Worm (Caenorhabditis elegans) whole organism, L4 larva: ENCODE measurements around the gene ceh-43.
A peak's percentile ranks its signal among the peaks of the same experiment; 100 is the strongest.

Experiments used
- F44E2.7 ChIP-seq: fragments of 200-800 bp; sonication (Bioruptor generic); IDR thresholded peaks from 2 replicates; pipeline ENCODE4 v2.1.2; 2022; ENCODE audit warnings: missing genetic modification characterization, missing compliant biosample characterization
- F49E8.2 ChIP-seq: sonication (generic microtip); optimal IDR thresholded peaks from 2 replicates; lab custom pipeline; 2016; ENCODE audit warnings: missing compliant biosample characterization, mild to moderate bottlenecking, missing genetic modification characterization, borderline replicate concordance
- Y5F2A.4 ChIP-seq: fragments of 200-800 bp; sonication (Bioruptor generic); optimal IDR thresholded peaks from 2 replicates; lab custom pipeline; 2018; ENCODE audit warnings: mild to moderate bottlenecking, missing genetic modification characterization, missing compliant biosample characterization
- aly-2 ChIP-seq: sonication (generic microtip); optimal IDR thresholded peaks from 2 replicates; lab custom pipeline; 2018; ENCODE audit warnings: missing biosample characterization, missing genetic modification characterization
- arid-1 ChIP-seq: fragments of 200-800 bp; sonication (Bioruptor generic); conservative IDR thresholded peaks from 2 replicates; pipeline ENCODE4 v1.3.6; 2022; ENCODE audit warnings: missing genetic modification reagents, missing genetic modification characterization, missing compliant biosample characterization
- ceh-20 ChIP-seq: fragments of 200-800 bp; sonication (Bioruptor generic); IDR thresholded peaks from 2 replicates; pipeline ENCODE4 v1.3.6; 2022; ENCODE audit warnings: missing genetic modification reagents, missing genetic modification characterization, missing compliant biosample characterization
- ceh-28 ChIP-seq: fragments of 150-350 bp; optimal IDR thresholded peaks from 2 replicates; lab custom pipeline; 2014; ENCODE audit warnings: missing biosample characterization, missing genetic modification reagents, missing genetic modification characterization
- ceh-82 ChIP-seq: sonication (generic microtip); optimal IDR thresholded peaks from 2 replicates; lab custom pipeline; 2017; ENCODE audit warnings: missing biosample characterization, missing genetic modification characterization
- ctbp-1 ChIP-seq: fragments of 200-800 bp; sonication (Bioruptor generic); IDR thresholded peaks from 2 replicates; pipeline ENCODE4 v1.3.6; 2022; ENCODE audit warnings: missing genetic modification reagents, missing genetic modification characterization, missing compliant biosample characterization
- daf-12 ChIP-seq: fragments of 150-350 bp; optimal IDR thresholded peaks from 2 replicates; lab custom pipeline; 2014; ENCODE audit warnings: missing biosample characterization, missing genetic modification reagents, missing genetic modification characterization
- daf-8 ChIP-seq: fragments of 200-800 bp; sonication (Bioruptor generic); IDR thresholded peaks from 2 replicates; pipeline ENCODE4 v1.3.6; 2022; ENCODE audit warnings: missing genetic modification characterization, missing compliant biosample characterization
- dmd-6 ChIP-seq: fragments of 200-800 bp; sonication (Bioruptor generic); IDR thresholded peaks from 2 replicates; pipeline ENCODE4 v1.3.6; 2022; ENCODE audit warnings: missing genetic modification reagents, missing genetic modification characterization, missing compliant biosample characterization
- dmd-8 ChIP-seq: fragments of 200-800 bp; sonication (Bioruptor generic); IDR thresholded peaks from 2 replicates; pipeline ENCODE4 v1.3.6; 2022; ENCODE audit warnings: missing genetic modification characterization, missing compliant biosample characterization
- dpl-1 ChIP-seq: fragments of 150-350 bp; optimal IDR thresholded peaks from 2 replicates; lab custom pipeline; 2014; ENCODE audit warnings: missing biosample characterization, missing genetic modification reagents, missing genetic modification characterization
- dve-1 ChIP-seq: sonication (generic microtip); optimal IDR thresholded peaks from 2 replicates; lab custom pipeline; 2017; ENCODE audit warnings: antibody characterized with exemption, mild to moderate bottlenecking, missing genetic modification characterization, missing compliant biosample characterization; ENCODE audit not compliant: insufficient read depth
- hif-1 ChIP-seq, 2 experiments: sonication (generic microtip); optimal IDR thresholded peaks; 2 replicates each; lab custom pipeline; 2016 to 2017; ENCODE audit warnings: missing compliant biosample characterization in 2 of 2, missing genetic modification characterization in 2 of 2, missing genetic modification reagents in 2 of 2, missing genotype in 2 of 2, mild to moderate bottlenecking in 1 of 2
- hlh-11 ChIP-seq: fragments of 200-800 bp; sonication (Bioruptor generic); optimal IDR thresholded peaks from 2 replicates; lab custom pipeline; 2018; ENCODE audit warnings: mild to moderate bottlenecking, missing genetic modification characterization, missing compliant biosample characterization
- jun-1 ChIP-seq: fragments of 150-350 bp; optimal IDR thresholded peaks from 2 replicates; lab custom pipeline; 2014; ENCODE audit warnings: missing biosample characterization, missing genetic modification reagents, missing genetic modification characterization
- lim-7 ChIP-seq: fragments of 200-800 bp; sonication (Bioruptor generic); IDR thresholded peaks from 2 replicates; pipeline ENCODE4 v1.3.6; 2022; ENCODE audit warnings: missing genetic modification characterization, missing compliant biosample characterization
- lin-13 ChIP-seq: fragments of 150-350 bp; optimal IDR thresholded peaks from 2 replicates; lab custom pipeline; 2014; ENCODE audit warnings: missing biosample characterization, missing genetic modification reagents, missing genetic modification characterization
- lin-38 ChIP-seq: fragments of 200-800 bp; sonication (Bioruptor generic); IDR thresholded peaks from 2 replicates; pipeline ENCODE4 v1.3.6; 2022; ENCODE audit warnings: missing genetic modification reagents, missing genetic modification characterization, missing compliant biosample characterization
- lsy-2 ChIP-seq, 2 experiments: fragments of 150-350 bp in 1 of 2; sonication (generic microtip) in 1 of 2; optimal IDR thresholded peaks; 2 replicates each; lab custom pipeline; 2014 to 2017; ENCODE audit warnings: missing biosample characterization in 2 of 2, missing genetic modification characterization in 2 of 2
- mep-1 ChIP-seq: fragments of 150-350 bp; sonication (generic microtip); optimal IDR thresholded peaks from 3 replicates; lab custom pipeline; 2014; ENCODE audit warnings: missing biosample characterization, missing genetic modification characterization
- mes-2 ChIP-seq: sonication (generic microtip); optimal IDR thresholded peaks from 2 replicates; lab custom pipeline; 2016; ENCODE audit warnings: missing genotype, mild to moderate bottlenecking, missing genetic modification characterization, missing compliant biosample characterization; ENCODE audit not compliant: poor library complexity, severe bottlenecking
- mxl-3 ChIP-seq: fragments of 200-800 bp; sonication (Bioruptor generic); optimal IDR thresholded peaks from 2 replicates; lab custom pipeline; 2018; ENCODE audit warnings: mild to moderate bottlenecking, missing genetic modification characterization, missing compliant biosample characterization
- nhr-10 ChIP-seq: fragments of 150-350 bp; optimal IDR thresholded peaks from 2 replicates; lab custom pipeline; 2014; ENCODE audit warnings: missing biosample characterization, missing genetic modification characterization
- nhr-102 ChIP-seq: sonication (generic microtip); optimal IDR thresholded peaks from 2 replicates; lab custom pipeline; 2016; ENCODE audit warnings: mild to moderate bottlenecking, missing genetic modification characterization, moderate library complexity, missing compliant biosample characterization
- nhr-111 ChIP-seq: fragments of 200-800 bp; sonication (Bioruptor generic); optimal IDR thresholded peaks from 2 replicates; lab custom pipeline; 2018; ENCODE audit warnings: mild to moderate bottlenecking, missing genetic modification characterization, missing compliant biosample characterization
- nhr-6 ChIP-seq: fragments of 150-350 bp; optimal IDR thresholded peaks from 2 replicates; lab custom pipeline; 2014; ENCODE audit warnings: missing biosample characterization, missing genetic modification characterization
- nhr-77 ChIP-seq: fragments of 150-350 bp; optimal IDR thresholded peaks from 2 replicates; lab custom pipeline; 2014; ENCODE audit warnings: missing biosample characterization, missing genetic modification characterization
- pha-4 ChIP-seq, 2 experiments: fragments of 150-350 bp in 1 of 2; fragments of 200-800 bp in 1 of 2; sonication (Bioruptor generic) in 1 of 2; IDR thresholded peaks in 1 of 2; optimal IDR thresholded peaks in 1 of 2; 2 replicates each; pipeline versions ENCODE4 v1.3.6 to Lab custom; 2014 to 2022; ENCODE audit warnings: missing genetic modification characterization in 2 of 2, missing genetic modification reagents in 2 of 2, missing biosample characterization in 1 of 2, missing compliant biosample characterization in 1 of 2
- php-3 ChIP-seq: fragments of 200-800 bp; sonication (Bioruptor generic); IDR thresholded peaks from 2 replicates; pipeline ENCODE4 v1.3.6; 2022; ENCODE audit warnings: missing genetic modification reagents, missing genetic modification characterization, missing compliant biosample characterization
- sdz-12 ChIP-seq: fragments of 200-800 bp; sonication (Bioruptor generic); optimal IDR thresholded peaks from 2 replicates; lab custom pipeline; 2018; ENCODE audit warnings: mild to moderate bottlenecking, missing genetic modification characterization, missing compliant biosample characterization
- spr-3 ChIP-seq: fragments of 200-800 bp; sonication (Bioruptor generic); optimal IDR thresholded peaks from 2 replicates; lab custom pipeline; 2018; ENCODE audit warnings: mild to moderate bottlenecking, missing genetic modification characterization, missing compliant biosample characterization
- tag-97 ChIP-seq: fragments of 200-800 bp; sonication (Bioruptor generic); IDR thresholded peaks from 2 replicates; pipeline ENCODE4 v1.3.6; 2022; ENCODE audit warnings: missing genetic modification characterization, missing compliant biosample characterization
- tra-1 ChIP-seq: fragments of 200-800 bp; sonication (Bioruptor generic); IDR thresholded peaks from 2 replicates; pipeline ENCODE4 v1.3.6; 2022; ENCODE audit warnings: missing genetic modification reagents, missing genetic modification characterization, missing compliant biosample characterization
- unc-130 ChIP-seq: sonication (generic microtip); optimal IDR thresholded peaks from 2 replicates; lab custom pipeline; 2016; ENCODE audit warnings: missing genetic modification reagents, missing genetic modification characterization, missing compliant biosample characterization
- unc-39 ChIP-seq: sonication (generic microtip); optimal IDR thresholded peaks from 2 replicates; lab custom pipeline; 2017; ENCODE audit warnings: missing biosample characterization, missing genetic modification characterization
- vab-7 ChIP-seq: fragments of 200-800 bp; sonication (Bioruptor generic); IDR thresholded peaks from 2 replicates; pipeline ENCODE4 v1.3.6; 2022; ENCODE audit warnings: missing genetic modification reagents, missing genetic modification characterization, missing compliant biosample characterization
- zfp-3 ChIP-seq: fragments of 200-800 bp; sonication (Bioruptor generic); conservative IDR thresholded peaks from 2 replicates; pipeline ENCODE4 v1.3.6; 2022; ENCODE audit warnings: missing genetic modification reagents, missing genetic modification characterization, missing compliant biosample characterization
- ztf-7 ChIP-seq: fragments of 150-350 bp; optimal IDR thresholded peaks from 2 replicates; lab custom pipeline; 2014; ENCODE audit warnings: missing biosample characterization, missing genetic modification characterization

ceh-43 gene

ce11 chrIII:4496085-4496484 is 46.3 kb upstream of the ceh-43 start (continued):
- TF ChIP-seq tra-1 (peak; percentile 61; the same call in 1 of the 2 replicates), php-3 (GFP tag; lab: Robert Waterston, UW) (peak; percentile 80; the same call in 1 of the 2 replicates), F49E8.2 (tag; lab: Kevin White, UChicago) (no peak), lin-13 (peak; percentile 56), ceh-20 (GFP tag; lab: Robert Waterston, UW) (0 out of 2 replicates have a peak, but pooled peaks have one; percentile 54), Y5F2A.4 (GFP tag; lab: Kevin White, UChicago) (no peak), daf-8 (GFP tag; lab: Robert Waterston, UW) (no peak), hlh-11 (tag; lab: Kevin White, UChicago) (peak; percentile 93), unc-39 (no peak), ctbp-1 (GFP tag; lab: Robert Waterston, UW) (no peak), ceh-82 (tag; lab: Kevin White, UChicago) (no peak), dmd-8 (no peak), dpl-1 (GFP tag; lab: Kevin White, UChicago) (no peak), sdz-12 (no peak), mes-2 (no peak), nhr-10 (tag; lab: Kevin White, UChicago) (no peak), unc-130 (GFP tag; lab: Kevin White, UChicago) (no peak), hif-1 (tag; optimal IDR thresholded peaks at IDR 0.05; lab: Kevin White, UChicago) (peak in 1 of 2 experiments; percentile 50), nhr-102 (tag; lab: Kevin White, UChicago) (peak; percentile 82), ztf-7 (tag; lab: Kevin White, UChicago) (peak; percentile 2), dmd-6 (peak; percentile 95), jun-1 (tag; lab: Kevin White, UChicago) (no peak)

- TF ChIP-seq nhr-111 (GFP tag; lab: Kevin White, UChicago) (no peak), nhr-77 (tag; lab: Kevin White, UChicago) (no peak), php-3 (GFP tag; lab: Robert Waterston, UW) (no peak), lim-7 (GFP tag; lab: Robert Waterston, UW) (no peak), spr-3 (GFP tag; lab: Kevin White, UChicago) (no peak), arid-1 (GFP tag; lab: Robert Waterston, UW) (no peak), mep-1 (tag; lab: Kevin White, UChicago) (no peak)
Observed at ce11 chrIII:4495685-4496084, 45.9 kb upstream of the ceh-43 start.

- TF ChIP-seq tag-97 (GFP tag; lab: Robert Waterston, UW) = no peak
- TF ChIP-seq daf-12 (tag; lab: Kevin White, UChicago) = no peak
- no peak for TF ChIP-seq vab-7
- TF ChIP-seq nhr-6 (tag; lab: Kevin White, UChicago) = no peak
- TF ChIP-seq zfp-3 (GFP tag; lab: Robert Waterston, UW) = no peak
- no peak for TF ChIP-seq lin-38 (GFP tag; lab: Robert Waterston, UW)
- TF ChIP-seq pha-4 (GFP tag; IDR thresholded peaks at IDR 0.05; lab: Robert Waterston, UW) = no peak
- TF ChIP-seq pha-4 (tag; optimal IDR thresholded peaks at IDR 0.05; lab: Kevin White, UChicago) = no peak
- TF ChIP-seq lsy-2 (tag; optimal IDR thresholded peaks at IDR 0.05; lab: Kevin White, UChicago) = no peak
- TF ChIP-seq F44E2.7 = no peak
- no peak for TF ChIP-seq mxl-3 (GFP tag; lab: Kevin White, UChicago)
- TF ChIP-seq spr-3 (GFP tag; lab: Kevin White, UChicago) = no peak
- no peak for TF ChIP-seq dve-1 (tag; lab: Kevin White, UChicago)
- TF ChIP-seq aly-2 (tag; lab: Kevin White, UChicago) = no peak
- TF ChIP-seq ceh-28 (tag; lab: Kevin White, UChicago) = no peak
Observed at ce11 chrIII:4495250-4495649, 45.5 kb upstream of the ceh-43 start.
